Fruit fly (Drosophila melanogaster): ENCODE data around the gene Cyp9f3.

The Cyp9f3 gene

DNA sequence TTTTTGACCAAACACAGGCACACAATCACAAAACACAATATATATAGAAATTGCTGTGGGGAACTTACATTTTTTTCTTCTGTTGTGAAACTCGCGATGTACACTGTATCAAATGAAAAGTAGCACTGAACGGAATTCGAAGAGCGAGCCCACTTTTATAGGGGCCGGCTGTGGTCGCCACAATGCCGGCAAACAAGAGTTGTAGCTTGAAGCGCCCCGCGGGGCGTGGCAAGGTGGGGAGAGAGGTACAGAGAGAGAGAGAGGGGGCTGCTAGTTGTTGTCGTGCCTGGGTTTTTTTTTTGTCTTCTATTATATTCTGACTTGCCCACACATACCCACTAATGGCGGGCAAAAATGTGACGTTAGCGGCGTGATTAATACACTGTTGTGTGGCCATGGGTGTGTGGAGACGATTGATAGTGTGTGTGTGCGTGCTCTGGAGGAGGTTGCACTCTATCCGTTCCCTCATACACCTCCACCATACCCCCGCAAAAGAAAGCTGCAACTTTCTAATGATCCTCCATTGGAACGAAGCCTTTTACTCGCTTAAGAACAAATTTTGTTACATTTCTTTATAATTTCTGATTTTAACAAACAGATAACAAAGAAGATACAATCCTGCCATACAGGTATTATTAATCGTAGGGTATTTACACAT is 29.5 kb downstream of the Cyp9f3 start, which contains the start of gene GstD1 (continued):
- TF ChIP-seq tx (GFP tag; optimal IDR thresholded peaks at IDR 0.05) (no peak), CG18476 (GFP tag; optimal IDR thresholded peaks at IDR 0.05) (peak; percentile 7), CG13894 (tag; optimal IDR thresholded peaks at IDR 0.05) (peak; percentile 70), CG15601 (tag; optimal IDR thresholded peaks at IDR 0.05) (no peak), en (GFP tag; optimal IDR thresholded peaks at IDR 0.05) (no peak), slou (GFP tag; optimal IDR thresholded peaks at IDR 0.05) (no peak), Tbp (GFP tag; optimal IDR thresholded peaks at IDR 0.05) (no peak), Med (GFP tag) (peak; percentile 84), CG7963 (GFP tag; IDR thresholded peaks at IDR 0.05; ENCODE audit: partially characterized antibody) (peak; percentile 45; the same call in 1 of the 3 replicates), CG9215 (GFP tag; IDR thresholded peaks at IDR 0.05) (0 out of 2 replicates have a peak, but pooled peaks have one; percentile 45), CG6175 (GFP tag; IDR thresholded peaks at IDR 0.05) (peak; percentile 92), CG2120 (GFP tag; optimal IDR thresholded peaks at IDR 0.05) (peak; percentile 75), CG4404 (GFP tag; IDR thresholded peaks at IDR 0.05) (no peak), CG15514 (GFP tag; optimal IDR thresholded peaks at IDR 0.05) (peak; percentile 24), CG18011 (GFP tag; optimal IDR thresholded peaks at IDR 0.05) (peak; percentile 24), CG12299 (tag; optimal IDR thresholded peaks at IDR 0.05) (no peak), GATAe (GFP tag; conservative IDR thresholded peaks at IDR 0.05) (no peak), CG16863 (GFP tag; optimal IDR thresholded peaks at IDR 0.05) (no peak), CG3065 (GFP tag; optimal IDR thresholded peaks at IDR 0.05) (peak; percentile 86), Dref (GFP tag; IDR thresholded peaks at IDR 0.05) (no peak), ro (GFP tag; IDR thresholded peaks at IDR 0.05) (no peak), so (GFP tag; IDR thresholded peaks at IDR 0.05) (no peak; the same call in 2 of the 3 replicates), dan (GFP tag; IDR thresholded peaks at IDR 0.05) (no peak), zen2 (GFP tag; IDR thresholded peaks at IDR 0.05; ENCODE audit: partially characterized antibody) (peak; percentile 38; the same call in 1 of the 3 replicates), CG3726 (GFP tag; IDR thresholded peaks at IDR 0.05) (no peak), CG1647 (GFP tag; optimal IDR thresholded peaks at IDR 0.05) (peak; percentile 36), Dll (GFP tag; IDR thresholded peaks at IDR 0.05; ENCODE audit: partially characterized antibody) (peak; percentile 54; the same call in 1 of the 4 replicates), CG32532 (GFP tag; IDR thresholded peaks at IDR 0.05) (peak; percentile 40; the same call in 1 of the 2 replicates), ato (GFP tag; IDR thresholded peaks at IDR 0.05; ENCODE audit: partially characterized antibody) (no peak), ttk (GFP tag; IDR thresholded peaks at IDR 0.05) (0 out of 2 replicates have a peak, but pooled peaks have one; percentile 23), sisA (GFP tag; IDR thresholded peaks at IDR 0.05) (no peak), MBD-R2 (GFP tag; IDR thresholded peaks at IDR 0.05) (no peak), CG4282 (GFP tag; optimal IDR thresholded peaks at IDR 0.05) (peak; percentile 3), onecut (GFP tag; IDR thresholded peaks at IDR 0.05) (peak; percentile 7; the same call in 1 of the 2 replicates), CG8290 (GFP tag; optimal IDR thresholded peaks at IDR 0.05) (no peak), CG8290 (tag; optimal IDR thresholded peaks at IDR 0.05) (peak in 1 of 2 experiments; percentile 34), CG14667 (GFP tag; IDR thresholded peaks at IDR 0.05) (no peak), CG7928 (GFP tag; optimal IDR thresholded peaks at IDR 0.05) (peak; percentile 52), br (optimal IDR thresholded peaks at IDR 0.05) (no peak), CG33557 (GFP tag; optimal IDR thresholded peaks at IDR 0.05) (no peak), CG31441 (GFP tag; IDR thresholded peaks at IDR 0.05) (no peak), CG7357 (GFP tag; IDR thresholded peaks at IDR 0.05) (no peak), CkIIα-i1 (GFP tag; IDR thresholded peaks at IDR 0.05) (no peak), bigmax (GFP tag; optimal IDR thresholded peaks at IDR 0.05) (no peak), Fer3 (tag; optimal IDR thresholded peaks at IDR 0.05) (peak; percentile 12), CG10209 (GFP tag; optimal IDR thresholded peaks at IDR 0.05) (no peak), CG12391 (tag; optimal IDR thresholded peaks at IDR 0.05) (peak; percentile 28), CG17385 (GFP tag; optimal IDR thresholded peaks at IDR 0.05) (no peak), CG18764 (GFP tag; optimal IDR thresholded peaks at IDR 0.05) (no peak), dmrt99B (tag; optimal IDR thresholded peaks at IDR 0.05) (peak; percentile 55), esg (GFP tag; conservative IDR thresholded peaks at IDR 0.05) (peak; percentile 16; the same call in 1 of the 2 replicates)

Measured in whole organism, embryonic.